Worm (Caenorhabditis elegans) whole organism, L3 larva: Measurements from ENCODE around the gene C40A11.6.

Experiments
- ama-1 ChIP-seq: fragments of 150-350 bp; optimal IDR thresholded peaks from 2 replicates; lab custom pipeline; 2018
- ceh-16 ChIP-seq: sonication (generic microtip); optimal IDR thresholded peaks from 2 replicates; lab custom pipeline; 2017; ENCODE audit warnings: missing biosample characterization, missing genetic modification characterization
- ceh-9 ChIP-seq: sonication (generic microtip); optimal IDR thresholded peaks from 2 replicates; lab custom pipeline; 2018; ENCODE audit warnings: missing biosample characterization, missing genetic modification characterization
- egl-27 ChIP-seq: sonication (generic microtip); optimal IDR thresholded peaks from 4 replicates; lab custom pipeline; 2017; ENCODE audit warnings: missing biosample characterization, missing genetic modification reagents, missing genetic modification characterization
- elt-1 ChIP-seq: fragments of 150-350 bp; optimal IDR thresholded peaks from 2 replicates; lab custom pipeline; 2014; ENCODE audit warnings: missing biosample characterization, missing genetic modification characterization
- lin-39 ChIP-seq: fragments of 150-350 bp; optimal IDR thresholded peaks from 2 replicates; lab custom pipeline; 2018; ENCODE audit warnings: missing biosample characterization, missing genetic modification reagents, missing genetic modification characterization
- nhr-11 ChIP-seq: fragments of 150-350 bp; optimal IDR thresholded peaks from 2 replicates; lab custom pipeline; 2014; ENCODE audit warnings: missing biosample characterization, missing genetic modification characterization
- nhr-12 ChIP-seq: fragments of 150-350 bp; optimal IDR thresholded peaks from 2 replicates; lab custom pipeline; 2014; ENCODE audit warnings: missing biosample characterization, missing genetic modification characterization
- nhr-237 ChIP-seq: fragments of 150-350 bp; optimal IDR thresholded peaks from 2 replicates; lab custom pipeline; 2014; ENCODE audit warnings: missing biosample characterization, missing genetic modification characterization
- tbx-2 ChIP-seq: sonication (generic microtip); optimal IDR thresholded peaks from 2 replicates; lab custom pipeline; 2016; ENCODE audit warnings: mild to moderate bottlenecking, missing genetic modification characterization, missing compliant biosample characterization

- TF ChIP-seq ceh-16 (tag; lab: Kevin White, UChicago): no peak
- no peak for TF ChIP-seq nhr-11 (tag; lab: Kevin White, UChicago)
- TF ChIP-seq nhr-12 (tag; lab: Kevin White, UChicago): no peak
- no peak for TF ChIP-seq lin-39 (tag; lab: Kevin White, UChicago)
- TF ChIP-seq tbx-2 (tag; lab: Kevin White, UChicago): no peak
- no peak for TF ChIP-seq ceh-9 (tag; lab: Kevin White, UChicago)
- no peak for TF ChIP-seq nhr-237
- TF ChIP-seq egl-27 (tag; lab: Kevin White, UChicago): no peak
- no peak for TF ChIP-seq elt-1 (tag; lab: Kevin White, UChicago)
- no peak for TF ChIP-seq ama-1 (lab: Kevin White, UChicago)
Observed at ce11 chrII:2140817-2141216, 4.6 kb downstream of the C40A11.6 start, which contains the start of gene C40A11.3.
